Worm (Caenorhabditis elegans) whole organism, L2 larva: Measurements from ENCODE around the gene T02G5.15.

ENCODE experiments used
- C34F6.9 ChIP-seq: fragments of 150-350 bp; optimal IDR thresholded peaks from 2 replicates; lab custom pipeline; 2014; ENCODE audit warnings: missing biosample characterization, missing genetic modification characterization
- F13H6.1 ChIP-seq: sonication (generic microtip); optimal IDR thresholded peaks from 2 replicates; lab custom pipeline; 2016; ENCODE audit warnings: missing genetic modification characterization, missing compliant biosample characterization
- R02D3.7 ChIP-seq: fragments of 150-350 bp; optimal IDR thresholded peaks from 2 replicates; lab custom pipeline; 2014; ENCODE audit warnings: missing biosample characterization, missing genetic modification characterization
- Y55F3AM.14 ChIP-seq: fragments of 200-800 bp; sonication (Bioruptor generic); optimal IDR thresholded peaks from 2 replicates; lab custom pipeline; 2018; ENCODE audit warnings: mild to moderate bottlenecking, missing genetic modification characterization, missing compliant biosample characterization
- ZK546.5 ChIP-seq: sonication (generic microtip); optimal IDR thresholded peaks from 2 replicates; lab custom pipeline; 2017; ENCODE audit warnings: missing biosample characterization, missing genetic modification characterization
- alr-1 ChIP-seq: fragments of 150-350 bp; optimal IDR thresholded peaks from 2 replicates; lab custom pipeline; 2014; ENCODE audit warnings: missing biosample characterization, missing genetic modification characterization
- aly-2 ChIP-seq: fragments of 150-350 bp; optimal IDR thresholded peaks from 2 replicates; lab custom pipeline; 2014; ENCODE audit warnings: missing biosample characterization, missing genetic modification characterization
- ama-1 ChIP-seq: fragments of 150-350 bp; optimal IDR thresholded peaks from 2 replicates; lab custom pipeline; 2018; ENCODE audit warnings: inconsistent platforms
- blmp-1 ChIP-seq: sonication (generic microtip); optimal IDR thresholded peaks from 2 replicates; lab custom pipeline; 2017; ENCODE audit warnings: missing genetic modification characterization, mild to moderate bottlenecking, missing compliant biosample characterization, antibody characterized with exemption, moderate library complexity; ENCODE audit not compliant: insufficient read depth
- ceh-16 ChIP-seq: fragments of 150-350 bp; optimal IDR thresholded peaks from 2 replicates; lab custom pipeline; 2014; ENCODE audit warnings: missing biosample characterization, missing genetic modification characterization
- ceh-82 ChIP-seq: fragments of 150-350 bp; optimal IDR thresholded peaks from 2 replicates; lab custom pipeline; 2014; ENCODE audit warnings: missing biosample characterization, missing genetic modification characterization
- crh-2 ChIP-seq: sonication (generic microtip); optimal IDR thresholded peaks from 2 replicates; lab custom pipeline; 2017; ENCODE audit warnings: missing biosample characterization, missing genetic modification characterization
- dmd-4 ChIP-seq: sonication (generic microtip); optimal IDR thresholded peaks from 2 replicates; lab custom pipeline; 2017; ENCODE audit warnings: missing biosample characterization, missing genetic modification characterization
- egl-27 ChIP-seq: sonication (generic microtip); optimal IDR thresholded peaks from 3 replicates; lab custom pipeline; 2017; ENCODE audit warnings: missing biosample characterization, missing genetic modification reagents, missing genetic modification characterization
- elt-1 ChIP-seq: fragments of 150-350 bp; optimal IDR thresholded peaks from 2 replicates; lab custom pipeline; 2014; ENCODE audit warnings: missing biosample characterization, missing genetic modification characterization
- elt-3 ChIP-seq: sonication (generic microtip); optimal IDR thresholded peaks from 2 replicates; lab custom pipeline; 2017; ENCODE audit warnings: missing biosample characterization, missing genetic modification characterization
- fos-1 ChIP-seq: fragments of 150-350 bp; optimal IDR thresholded peaks from 2 replicates; lab custom pipeline; 2014; ENCODE audit warnings: missing biosample characterization, missing genetic modification characterization
- gmeb-1 ChIP-seq: fragments of 150-350 bp; optimal IDR thresholded peaks from 2 replicates; lab custom pipeline; 2014; ENCODE audit warnings: missing biosample characterization, missing genetic modification characterization
- lin-11 ChIP-seq: fragments of 150-350 bp; sonication (generic microtip); optimal IDR thresholded peaks from 2 replicates; lab custom pipeline; 2014; ENCODE audit warnings: missing biosample characterization, missing genetic modification characterization, inconsistent platforms, mixed read lengths
- lin-13 ChIP-seq: fragments of 150-350 bp; optimal IDR thresholded peaks from 2 replicates; lab custom pipeline; 2014; ENCODE audit warnings: missing biosample characterization, missing genetic modification reagents, missing genetic modification characterization
- lin-39 ChIP-seq: fragments of 150-350 bp; optimal IDR thresholded peaks from 2 replicates; lab custom pipeline; 2014; ENCODE audit warnings: missing biosample characterization, missing genetic modification reagents, missing genetic modification characterization
- lsy-2 ChIP-seq, 2 experiments: fragments of 150-350 bp in 1 of 2; sonication (generic microtip) in 1 of 2; optimal IDR thresholded peaks; 2 replicates each; lab custom pipeline; 2014 to 2017; ENCODE audit warnings: missing biosample characterization in 2 of 2, missing genetic modification characterization in 2 of 2
- mab-5 ChIP-seq: fragments of 150-350 bp; optimal IDR thresholded peaks from 2 replicates; lab custom pipeline; 2014; ENCODE audit warnings: missing biosample characterization, missing genetic modification characterization
- mbf-1 ChIP-seq: sonication (generic microtip); optimal IDR thresholded peaks from 2 replicates; lab custom pipeline; 2017; ENCODE audit warnings: missing biosample characterization, missing genetic modification characterization
- mdl-1 ChIP-seq, 2 experiments: fragments of 150-350 bp in 1 of 2; sonication (generic microtip) in 1 of 2; optimal IDR thresholded peaks; 2 replicates each; lab custom pipeline; 2017; ENCODE audit warnings: missing biosample characterization in 2 of 2, missing genetic modification characterization in 2 of 2
- nhr-10 ChIP-seq: sonication (generic microtip); optimal IDR thresholded peaks from 2 replicates; lab custom pipeline; 2017; ENCODE audit warnings: missing biosample characterization, missing genetic modification characterization
- nhr-11 ChIP-seq: fragments of 150-350 bp; optimal IDR thresholded peaks from 2 replicates; lab custom pipeline; 2014; ENCODE audit warnings: missing biosample characterization, missing genetic modification characterization
- nhr-12 ChIP-seq: fragments of 150-350 bp; optimal IDR thresholded peaks from 2 replicates; lab custom pipeline; 2014; ENCODE audit warnings: missing biosample characterization, missing genetic modification characterization
- nhr-129 ChIP-seq: fragments of 150-350 bp; optimal IDR thresholded peaks from 2 replicates; lab custom pipeline; 2014; ENCODE audit warnings: missing biosample characterization, missing genetic modification characterization
- nhr-21 ChIP-seq: fragments of 150-350 bp; optimal IDR thresholded peaks from 2 replicates; lab custom pipeline; 2014; ENCODE audit warnings: missing biosample characterization, missing genetic modification characterization
- nhr-23 ChIP-seq: fragments of 150-350 bp; optimal IDR thresholded peaks from 2 replicates; lab custom pipeline; 2014; ENCODE audit warnings: missing biosample characterization, missing genetic modification reagents, missing genetic modification characterization
- nhr-237 ChIP-seq: fragments of 150-350 bp; optimal IDR thresholded peaks from 2 replicates; lab custom pipeline; 2014; ENCODE audit warnings: missing biosample characterization, missing genetic modification characterization
- nhr-25 ChIP-seq: fragments of 150-350 bp; sonication (generic microtip); optimal IDR thresholded peaks from 3 replicates; lab custom pipeline; 2014; ENCODE audit warnings: missing biosample characterization, missing genetic modification characterization
- nhr-6 ChIP-seq: fragments of 150-350 bp; optimal IDR thresholded peaks from 2 replicates; lab custom pipeline; 2014; ENCODE audit warnings: missing biosample characterization, missing genetic modification characterization
- nhr-77 ChIP-seq: fragments of 150-350 bp; optimal IDR thresholded peaks from 2 replicates; lab custom pipeline; 2014; ENCODE audit warnings: missing biosample characterization, missing genetic modification characterization
- peb-1 ChIP-seq: fragments of 150-350 bp; optimal IDR thresholded peaks from 2 replicates; lab custom pipeline; 2014; ENCODE audit warnings: missing biosample characterization, missing genetic modification characterization
- sem-4 ChIP-seq: fragments of 150-350 bp; optimal IDR thresholded peaks from 2 replicates; lab custom pipeline; 2014; ENCODE audit warnings: missing biosample characterization, missing genetic modification reagents, missing genetic modification characterization
- skn-1 ChIP-seq: sonication (generic microtip); optimal IDR thresholded peaks from 2 replicates; lab custom pipeline; 2017; ENCODE audit warnings: missing biosample characterization, missing genetic modification characterization
- sma-3 ChIP-seq: sonication (generic microtip); optimal IDR thresholded peaks from 2 replicates; lab custom pipeline; 2016; ENCODE audit warnings: missing genetic modification reagents, missing genetic modification characterization, missing compliant biosample characterization
- sma-9 ChIP-seq, 2 experiments: fragments of 150-350 bp in 1 of 2; sonication (generic microtip) in 1 of 2; optimal IDR thresholded peaks; 2 replicates each; lab custom pipeline; 2014 to 2016; ENCODE audit warnings: missing genetic modification characterization in 2 of 2, mild to moderate bottlenecking in 1 of 2, missing biosample characterization in 1 of 2, missing compliant biosample characterization in 1 of 2, missing genetic modification reagents in 1 of 2, moderate library complexity in 1 of 2
- snpc-4 ChIP-seq: fragments of 150-350 bp; optimal IDR thresholded peaks from 2 replicates; lab custom pipeline; 2014; ENCODE audit warnings: missing biosample characterization, missing genetic modification characterization
- unc-39 ChIP-seq: fragments of 150-350 bp; optimal IDR thresholded peaks from 2 replicates; lab custom pipeline; 2014; ENCODE audit warnings: missing biosample characterization, missing genetic modification characterization
- unc-55 ChIP-seq: fragments of 150-350 bp; sonication (generic microtip); optimal IDR thresholded peaks from 3 replicates; lab custom pipeline; 2014; ENCODE audit warnings: missing biosample characterization, missing genetic modification reagents, missing genetic modification characterization
- unc-62 ChIP-seq: fragments of 150-350 bp; optimal IDR thresholded peaks from 2 replicates; lab custom pipeline; 2014; ENCODE audit warnings: missing biosample characterization, missing genetic modification reagents, missing genetic modification characterization
- zag-1 ChIP-seq: fragments of 150-350 bp; optimal IDR thresholded peaks from 2 replicates; lab custom pipeline; 2014; ENCODE audit warnings: missing biosample characterization, missing genetic modification characterization
- ztf-1 ChIP-seq: fragments of 200-800 bp; sonication (Bioruptor generic); conservative IDR thresholded peaks from 2 replicates; pipeline ENCODE4 v1.3.6; 2022; ENCODE audit warnings: missing genetic modification characterization, missing compliant biosample characterization
- ztf-11 ChIP-seq: sonication (generic microtip); optimal IDR thresholded peaks from 2 replicates; lab custom pipeline; 2017; ENCODE audit warnings: missing biosample characterization, missing genetic modification characterization
- ztf-4 ChIP-seq: fragments of 150-350 bp; optimal IDR thresholded peaks from 2 replicates; lab custom pipeline; 2014; ENCODE audit warnings: missing biosample characterization, missing genetic modification characterization

The T02G5.15 gene

DNA sequence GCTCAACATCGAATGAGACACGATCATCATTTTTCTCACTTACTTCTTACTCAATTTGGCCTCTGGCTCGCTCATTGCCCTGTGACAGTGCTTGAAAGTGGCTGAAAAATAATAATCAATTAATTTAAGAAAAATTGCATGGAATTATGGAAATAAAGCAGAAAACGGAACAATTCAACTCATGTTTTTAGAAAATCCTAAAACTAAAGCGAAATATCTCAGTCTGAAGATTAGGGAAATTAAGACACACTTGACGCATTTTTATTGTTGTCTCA, 11.9 kb upstream of the T02G5.15 start, which contains the start of gene kars-1:
Gene kars-1 (minus strand): TSS at position 101 of the 275 bp plus-strand sequence.
- no peak for TF ChIP-seq nhr-12
- no peak for TF ChIP-seq ceh-16 (tag; lab: Kevin White, UChicago)
- no peak for TF ChIP-seq alr-1 (tag; lab: Kevin White, UChicago)
- no peak for TF ChIP-seq F13H6.1 (tag; lab: Kevin White, UChicago)
- no peak for TF ChIP-seq nhr-77
- TF ChIP-seq blmp-1 (tag; lab: Kevin White, UChicago), result no peak

- TF ChIP-seq gmeb-1, result peak; percentile 50
- peak; percentile 14 to 83 for TF ChIP-seq lsy-2 (tag; optimal IDR thresholded peaks at IDR 0.05; lab: Kevin White, UChicago)
- TF ChIP-seq sma-9 (GFP tag; optimal IDR thresholded peaks at IDR 0.05; lab: Kevin White, UChicago), result peak; percentile 76
- TF ChIP-seq sma-9 (tag; optimal IDR thresholded peaks at IDR 0.05; lab: Kevin White, UChicago), result no peak
- no peak for TF ChIP-seq zag-1
- peak; percentile 70 for TF ChIP-seq nhr-129 (tag; lab: Kevin White, UChicago)
- no peak for TF ChIP-seq ceh-82
- TF ChIP-seq peb-1 (tag; lab: Kevin White, UChicago), result no peak
- TF ChIP-seq R02D3.7 (tag; lab: Kevin White, UChicago), result no peak
- TF ChIP-seq sma-3, result peak; percentile 73
- peak; percentile 96 for TF ChIP-seq C34F6.9
- TF ChIP-seq dmd-4 (tag; lab: Kevin White, UChicago), result no peak
- no peak for TF ChIP-seq alr-1 (tag; lab: Kevin White, UChicago)
- no peak for TF ChIP-seq blmp-1 (tag; lab: Kevin White, UChicago)
- no peak for TF ChIP-seq nhr-10
- no peak for TF ChIP-seq snpc-4 (tag; lab: Kevin White, UChicago)
- no peak for TF ChIP-seq nhr-25 (tag; lab: Kevin White, UChicago)
- TF ChIP-seq lin-13, result peak; percentile 41
- peak; percentile 24 for TF ChIP-seq fos-1 (tag; lab: Kevin White, UChicago)
- TF ChIP-seq elt-3 (tag; lab: Kevin White, UChicago), result no peak
- TF ChIP-seq nhr-23, result no peak
- TF ChIP-seq lin-11 (tag; lab: Kevin White, UChicago), result no peak
- TF ChIP-seq ZK546.5 (tag; lab: Kevin White, UChicago), result no peak
- peak; percentile 2 for TF ChIP-seq ztf-4 (tag; lab: Kevin White, UChicago)
- no peak for TF ChIP-seq ztf-1 (GFP tag; lab: Robert Waterston, UW)
- no peak for TF ChIP-seq mbf-1 (tag; lab: Kevin White, UChicago)
- no peak for TF ChIP-seq nhr-237
- TF ChIP-seq Y55F3AM.14, result no peak
- no peak for TF ChIP-seq ceh-16 (tag; lab: Kevin White, UChicago)
- TF ChIP-seq mdl-1 (tag; optimal IDR thresholded peaks at IDR 0.05; lab: Kevin White, UChicago), result peak in 1 of 2 experiments; percentile 23
- no peak for TF ChIP-seq nhr-12
- TF ChIP-seq crh-2 (tag; lab: Kevin White, UChicago), result peak; percentile 42
- peak; percentile 12 for TF ChIP-seq nhr-21 (tag; lab: Kevin White, UChicago)
- no peak for TF ChIP-seq unc-62
- peak; percentile 55 for TF ChIP-seq F13H6.1 (tag; lab: Kevin White, UChicago)
- no peak for TF ChIP-seq nhr-6 (tag; lab: Kevin White, UChicago)
- TF ChIP-seq lin-39 (tag; lab: Kevin White, UChicago), result no peak
- no peak for TF ChIP-seq aly-2 (tag; lab: Kevin White, UChicago)
- no peak for TF ChIP-seq ama-1 (lab: Kevin White, UChicago)
- TF ChIP-seq ztf-11 (tag; lab: Kevin White, UChicago), result no peak
- TF ChIP-seq sem-4 (tag; lab: Kevin White, UChicago), result no peak
- TF ChIP-seq skn-1, result no peak
- no peak for TF ChIP-seq nhr-77
- TF ChIP-seq egl-27 (tag; lab: Kevin White, UChicago), result no peak
- no peak for TF ChIP-seq unc-39 (tag; lab: Kevin White, UChicago)
- no peak for TF ChIP-seq mab-5
- TF ChIP-seq elt-1 (tag; lab: Kevin White, UChicago), result no peak
- peak; percentile 57 for TF ChIP-seq nhr-11 (tag; lab: Kevin White, UChicago)
- TF ChIP-seq unc-55 (GFP tag; lab: Kevin White, UChicago), result peak; percentile 77
- TF ChIP-seq, all 48 proteins: peak for 15
Observed at ce11 chrII:7072590-7073536, 11.3 kb upstream of the T02G5.15 start.
